Fruit fly (Drosophila melanogaster) whole organism, embryonic: ENCODE data around the gene Nct.

Experiments used
- CG12155 ChIP-seq: fragments of 200-800 bp; sonication (Bioruptor generic); optimal IDR thresholded peaks from 3 replicates; lab custom pipeline; 2016; ENCODE audit warnings: missing biosample characterization, missing genetic modification characterization
- CG1233 ChIP-seq: fragments of 200-800 bp; sonication (Bioruptor generic); optimal IDR thresholded peaks from 4 replicates; lab custom pipeline; 2018; ENCODE audit warnings: missing biosample characterization, mild to moderate bottlenecking, missing genetic modification characterization
- CG12744 ChIP-seq: fragments of 200-800 bp; sonication (Bioruptor generic); optimal IDR thresholded peaks from 2 replicates; lab custom pipeline; 2016; ENCODE audit warnings: missing biosample characterization, missing genetic modification characterization
- CG13624 ChIP-seq: fragments of 200-800 bp; sonication (Bioruptor generic); optimal IDR thresholded peaks from 2 replicates; lab custom pipeline; 2016; ENCODE audit warnings: missing biosample characterization, missing genetic modification characterization
- CG14441 ChIP-seq: fragments of 200-800 bp; sonication (Bioruptor generic); IDR thresholded peaks from 2 replicates; pipeline ENCODE4 v1.3.6; 2022; ENCODE audit warnings: missing biosample characterization, missing genetic modification characterization
- CG14667 ChIP-seq: fragments of 200-800 bp; sonication (Bioruptor generic); IDR thresholded peaks from 2 replicates; pipeline ENCODE4 v1.3.6; 2022; ENCODE audit warnings: missing biosample characterization, missing genetic modification characterization
- CG14965 ChIP-seq: fragments of 200-800 bp; sonication (Bioruptor generic); optimal IDR thresholded peaks from 2 replicates; lab custom pipeline; 2016; ENCODE audit warnings: missing biosample characterization, missing genetic modification characterization, borderline replicate concordance
- CG15514 ChIP-seq: fragments of 200-800 bp; sonication (Bioruptor generic); optimal IDR thresholded peaks from 3 replicates; lab custom pipeline; 2017; ENCODE audit warnings: missing biosample characterization, missing genetic modification characterization, mild to moderate bottlenecking, moderate library complexity, missing genetic modification reagents
- CG1603 ChIP-seq: fragments of 200-800 bp; sonication (Bioruptor generic); optimal IDR thresholded peaks from 2 replicates; lab custom pipeline; 2019; ENCODE audit warnings: missing biosample characterization, mild to moderate bottlenecking, missing genetic modification characterization, moderate library complexity
- CG16863 ChIP-seq: fragments of 200-800 bp; sonication (Bioruptor generic); optimal IDR thresholded peaks from 3 replicates; lab custom pipeline; 2016; ENCODE audit warnings: missing biosample characterization, missing genetic modification characterization
- CG18262 ChIP-seq: fragments of 200-800 bp; optimal IDR thresholded peaks from 3 replicates; lab custom pipeline; 2019; ENCODE audit warnings: missing biosample characterization, mild to moderate bottlenecking, missing genetic modification characterization, moderate library complexity
- CG1832 ChIP-seq: fragments of 200-800 bp; sonication (Bioruptor generic); optimal IDR thresholded peaks from 2 replicates; lab custom pipeline; 2017; ENCODE audit warnings: missing biosample characterization, mild to moderate bottlenecking, missing genetic modification characterization, inconsistent platforms
- CG2199 ChIP-seq: fragments of 200-800 bp; sonication (Bioruptor generic); IDR thresholded peaks from 3 replicates; pipeline ENCODE4 v1.3.6; 2022; ENCODE audit warnings: missing biosample characterization, missing genetic modification characterization
- CG2712 ChIP-seq: fragments of 200-800 bp; optimal IDR thresholded peaks from 3 replicates; lab custom pipeline; 2019; ENCODE audit warnings: missing biosample characterization, mild to moderate bottlenecking, missing genetic modification characterization, moderate library complexity
- CG3838 ChIP-seq: fragments of 200-800 bp; sonication (Bioruptor generic); optimal IDR thresholded peaks from 3 replicates; lab custom pipeline; 2016; ENCODE audit warnings: missing biosample characterization, missing genetic modification characterization
- CG5180 ChIP-seq: fragments of 200-800 bp; sonication (Bioruptor generic); optimal IDR thresholded peaks from 3 replicates; lab custom pipeline; 2017; ENCODE audit warnings: missing biosample characterization, missing genetic modification characterization, mild to moderate bottlenecking, moderate library complexity, missing genetic modification reagents
- CG5953 ChIP-seq: fragments of 200-800 bp; sonication (Bioruptor generic); IDR thresholded peaks from 2 replicates; pipeline ENCODE4 v1.3.6; 2022; ENCODE audit warnings: missing biosample characterization, missing genetic modification characterization
- CG6683 ChIP-seq: fragments of 200-800 bp; sonication (Bioruptor generic); optimal IDR thresholded peaks from 2 replicates; lab custom pipeline; 2017; ENCODE audit warnings: missing biosample characterization, mild to moderate bottlenecking, missing genetic modification characterization, missing genetic modification reagents
- CG6791 ChIP-seq: fragments of 200-800 bp; sonication (Bioruptor generic); IDR thresholded peaks from 3 replicates; pipeline ENCODE4 v1.3.6; 2022; ENCODE audit warnings: missing biosample characterization, missing genetic modification characterization; ENCODE audit not compliant: partially characterized antibody
- CG7357 ChIP-seq: fragments of 200-800 bp; sonication (Bioruptor generic); IDR thresholded peaks from 3 replicates; pipeline ENCODE4 v1.3.6; 2022; ENCODE audit warnings: missing biosample characterization, missing genetic modification characterization
- CG7786 ChIP-seq: fragments of 200-800 bp; sonication (Bioruptor generic); optimal IDR thresholded peaks from 2 replicates; lab custom pipeline; 2016; ENCODE audit warnings: missing biosample characterization, missing genetic modification characterization
- CG8388 ChIP-seq: fragments of 200-800 bp; sonication (Bioruptor generic); optimal IDR thresholded peaks from 2 replicates; lab custom pipeline; 2019; ENCODE audit warnings: missing biosample characterization, mild to moderate bottlenecking, missing genetic modification characterization, moderate library complexity
- CG9876 ChIP-seq: fragments of 200-800 bp; sonication (Bioruptor generic); optimal IDR thresholded peaks from 2 replicates; lab custom pipeline; 2016; ENCODE audit warnings: missing biosample characterization, missing genetic modification characterization
- D19B ChIP-seq: fragments of 200-800 bp; sonication (Bioruptor generic); optimal IDR thresholded peaks from 2 replicates; lab custom pipeline; 2017; ENCODE audit warnings: missing biosample characterization, mild to moderate bottlenecking, missing genetic modification characterization
- Deaf1 ChIP-seq: fragments of 200-800 bp; optimal IDR thresholded peaks from 3 replicates; lab custom pipeline; 2019; ENCODE audit warnings: missing biosample characterization, mild to moderate bottlenecking, missing genetic modification characterization, moderate library complexity
- Doc3 ChIP-seq: fragments of 200-800 bp; sonication (Bioruptor generic); IDR thresholded peaks from 3 replicates; pipeline ENCODE4 v1.3.6; 2022; ENCODE audit warnings: missing biosample characterization, missing genetic modification characterization; ENCODE audit not compliant: partially characterized antibody
- Gug ChIP-seq: fragments of 200-800 bp; sonication (Bioruptor generic); IDR thresholded peaks from 4 replicates; pipeline ENCODE4 v1.3.6; 2022; ENCODE audit warnings: missing biosample characterization, missing genetic modification characterization
- HLH4C ChIP-seq: fragments of 200-800 bp; sonication (Bioruptor generic); IDR thresholded peaks from 3 replicates; pipeline ENCODE4 v1.3.6; 2022; ENCODE audit warnings: missing biosample characterization, missing genetic modification characterization; ENCODE audit not compliant: partially characterized antibody
- Hsf ChIP-seq: fragments of 200-800 bp; sonication (Bioruptor generic); optimal IDR thresholded peaks from 3 replicates; lab custom pipeline; 2016; ENCODE audit warnings: missing biosample characterization, missing genetic modification characterization
- Max ChIP-seq: fragments of 200-800 bp; sonication (Bioruptor generic); optimal IDR thresholded peaks from 2 replicates; lab custom pipeline; 2016; ENCODE audit warnings: missing biosample characterization, mild to moderate bottlenecking, missing genetic modification characterization
- NC2β ChIP-seq: fragments of 200-800 bp; sonication (Bioruptor generic); optimal IDR thresholded peaks from 2 replicates; lab custom pipeline; 2016; ENCODE audit warnings: missing biosample characterization, missing genetic modification characterization
- ash1 ChIP-seq: fragments of 200-800 bp; sonication (Bioruptor generic); optimal IDR thresholded peaks from 2 replicates; lab custom pipeline; 2018; ENCODE audit warnings: missing biosample characterization, mild to moderate bottlenecking, missing genetic modification characterization
- bbx ChIP-seq: fragments of 200-800 bp; sonication (Bioruptor generic); IDR thresholded peaks from 2 replicates; pipeline ENCODE4 v1.3.6; 2022; ENCODE audit warnings: missing biosample characterization, missing genetic modification characterization; ENCODE audit not compliant: partially characterized antibody
- chinmo ChIP-seq: fragments of 200-800 bp; sonication (Bioruptor generic); IDR thresholded peaks from 4 replicates; pipeline ENCODE4 v1.3.6; 2022; ENCODE audit warnings: missing biosample characterization, missing genetic modification characterization; ENCODE audit not compliant: partially characterized antibody
- cwo ChIP-seq: fragments of 200-800 bp; sonication (Bioruptor generic); optimal IDR thresholded peaks from 3 replicates; lab custom pipeline; 2017; ENCODE audit warnings: missing biosample characterization, missing genetic modification characterization, mild to moderate bottlenecking, moderate library complexity, missing genetic modification reagents
- emc ChIP-seq: fragments of 200-800 bp; sonication (Bioruptor generic); optimal IDR thresholded peaks from 2 replicates; lab custom pipeline; 2016; ENCODE audit warnings: missing biosample characterization, missing genetic modification characterization
- eyg ChIP-seq: fragments of 200-800 bp; sonication (Bioruptor generic); optimal IDR thresholded peaks from 3 replicates; lab custom pipeline; 2016; ENCODE audit warnings: missing biosample characterization, missing genetic modification characterization
- ftz-f1 ChIP-seq: fragments of 200-800 bp; sonication (Bioruptor generic); optimal IDR thresholded peaks from 2 replicates; lab custom pipeline; 2016; ENCODE audit warnings: missing biosample characterization, missing genetic modification characterization
- gfzf ChIP-seq: fragments of 200-800 bp; sonication (Bioruptor generic); optimal IDR thresholded peaks from 2 replicates; lab custom pipeline; 2016; ENCODE audit warnings: missing biosample characterization, mild to moderate bottlenecking, missing genetic modification characterization, moderate library complexity
- hb ChIP-seq: fragments of 200-800 bp; sonication (Bioruptor generic); IDR thresholded peaks from 3 replicates; pipeline ENCODE4 v1.3.6; 2022; ENCODE audit warnings: missing biosample characterization, missing genetic modification characterization; ENCODE audit not compliant: partially characterized antibody
- inv ChIP-seq: fragments of 200-800 bp; sonication (Bioruptor generic); IDR thresholded peaks from 2 replicates; pipeline ENCODE4 v1.3.6; 2022; ENCODE audit warnings: missing biosample characterization, missing genetic modification characterization; ENCODE audit not compliant: partially characterized antibody
- lilli ChIP-seq: fragments of 200-800 bp; sonication (Bioruptor generic); optimal IDR thresholded peaks from 3 replicates; lab custom pipeline; 2016; ENCODE audit warnings: missing biosample characterization, missing genetic modification characterization
- lola ChIP-seq, 3 experiments: fragments of >200 bp in 2 of 3; fragments of 200-800 bp in 1 of 3; sonication (Bioruptor generic) in 1 of 3; optimal IDR thresholded peaks; 2 replicates each; lab custom pipeline; 2017 to 2019; ENCODE audit warnings: missing biosample characterization in 3 of 3, missing genetic modification characterization in 3 of 3, mild to moderate bottlenecking in 1 of 3, moderate library complexity in 1 of 3
- pb ChIP-seq: fragments of 200-800 bp; sonication (Bioruptor generic); optimal IDR thresholded peaks from 3 replicates; lab custom pipeline; 2016; ENCODE audit warnings: missing biosample characterization, missing genetic modification characterization
- slou ChIP-seq: fragments of 200-800 bp; sonication (Bioruptor generic); optimal IDR thresholded peaks from 3 replicates; lab custom pipeline; 2016; ENCODE audit warnings: missing biosample characterization, missing genetic modification characterization
- ssp ChIP-seq: fragments of 200-800 bp; sonication (Bioruptor generic); IDR thresholded peaks from 2 replicates; pipeline ENCODE4 v1.3.6; 2022; ENCODE audit warnings: missing biosample characterization, missing genetic modification characterization
- tgo ChIP-seq: fragments of 200-800 bp; sonication (Bioruptor generic); IDR thresholded peaks from 3 replicates; pipeline ENCODE4 v1.3.6; 2022; ENCODE audit warnings: missing biosample characterization, missing genetic modification characterization
- unc-4 ChIP-seq: fragments of 200-800 bp; sonication (Bioruptor generic); IDR thresholded peaks from 2 replicates; pipeline ENCODE4 v1.3.6; 2022; ENCODE audit warnings: missing biosample characterization, missing genetic modification characterization; ENCODE audit not compliant: partially characterized antibody

The Nct gene

dm6 chr3R:24810844-24811625, 40.4 kb upstream of the Nct start (continued):
- TF ChIP-seq Deaf1, result no peak
- peak; percentile 64 for TF ChIP-seq eyg (GFP tag; lab: Kevin White, UChicago)
- TF ChIP-seq CG12155 (GFP tag; lab: Kevin White, UChicago), result peak; percentile 87
- no peak for TF ChIP-seq unc-4 (GFP tag; lab: Robert Waterston, UW)
- peak; percentile 91 for TF ChIP-seq CG5953 (GFP tag; lab: Robert Waterston, UW)
- peak; percentile 77; the same call in 2 of the 3 replicates for TF ChIP-seq CG2199 (GFP tag; lab: Robert Waterston, UW)
- no peak for TF ChIP-seq inv (GFP tag; lab: Robert Waterston, UW)
- no peak for TF ChIP-seq CG14965 (GFP tag; lab: Kevin White, UChicago)
- TF ChIP-seq lola (GFP tag; optimal IDR thresholded peaks at IDR 0.05; lab: Kevin White, UChicago), result peak in 1 of 3 experiments; percentile 38
- TF ChIP-seq CG1603, result peak; percentile 91
- peak; percentile 50 for TF ChIP-seq CG9876
- TF ChIP-seq CG14667 (GFP tag; lab: Robert Waterston, UW), result peak; percentile 79; the same call in 1 of the 2 replicates
- peak; percentile 82 for TF ChIP-seq ash1 (GFP tag; lab: Kevin White, UChicago)
- no peak for TF ChIP-seq CG1832
- TF ChIP-seq pb (GFP tag; lab: Kevin White, UChicago), result peak; percentile 74
- peak; percentile 92 for TF ChIP-seq lilli
- peak; percentile 92 for TF ChIP-seq CG13624
- TF ChIP-seq bbx (GFP tag; lab: Robert Waterston, UW), result no peak
- peak; percentile 83 for TF ChIP-seq tgo (GFP tag; lab: Robert Waterston, UW)
- no peak for TF ChIP-seq Doc3 (GFP tag; lab: Robert Waterston, UW)
- peak; percentile 88 for TF ChIP-seq Hsf
- no peak for TF ChIP-seq chinmo (GFP tag; lab: Robert Waterston, UW)
- peak; percentile 86 for TF ChIP-seq CG2712 (tag; lab: Kevin White, UChicago)
- peak; percentile 47 for TF ChIP-seq slou (GFP tag; lab: Kevin White, UChicago)
- no peak for TF ChIP-seq HLH4C (GFP tag; lab: Robert Waterston, UW)
- TF ChIP-seq ftz-f1 (GFP tag; lab: Kevin White, UChicago), result peak; percentile 40
- no peak for TF ChIP-seq CG5180
- TF ChIP-seq CG3838 (GFP tag; lab: Kevin White, UChicago), result peak; percentile 42
- TF ChIP-seq CG15514 (GFP tag; lab: Kevin White, UChicago), result peak; percentile 82
- TF ChIP-seq NC2β (GFP tag; lab: Kevin White, UChicago), result peak; percentile 73
- TF ChIP-seq CG16863 (GFP tag; lab: Kevin White, UChicago), result peak; percentile 85
- TF ChIP-seq CG6683, result peak; percentile 70
- peak; percentile 85 for TF ChIP-seq cwo
- TF ChIP-seq ssp (GFP tag; lab: Robert Waterston, UW), result peak; percentile 70
- TF ChIP-seq CG8388 (GFP tag; lab: Kevin White, UChicago), result peak; percentile 76
- TF ChIP-seq CG6791 (GFP tag; lab: Robert Waterston, UW), result no peak
- no peak for TF ChIP-seq hb (GFP tag; lab: Robert Waterston, UW)
- peak; percentile 83 for TF ChIP-seq emc (GFP tag; lab: Kevin White, UChicago)
- no peak for TF ChIP-seq gfzf (GFP tag; lab: Kevin White, UChicago)
- peak; percentile 90 for TF ChIP-seq Gug (GFP tag; lab: Robert Waterston, UW)
- peak; percentile 83 for TF ChIP-seq CG1233 (GFP tag; lab: Kevin White, UChicago)
- TF ChIP-seq CG18262, result peak; percentile 81
- peak; percentile 79 for TF ChIP-seq CG7357 (GFP tag; lab: Robert Waterston, UW)
- TF ChIP-seq CG7786 (GFP tag; lab: Kevin White, UChicago), result peak; percentile 92
- peak; percentile 82 for TF ChIP-seq CG12744 (GFP tag; lab: Kevin White, UChicago)
- peak; percentile 73 for TF ChIP-seq D19B (GFP tag; lab: Kevin White, UChicago)
- peak; percentile 91 for TF ChIP-seq CG14441 (GFP tag; lab: Robert Waterston, UW)
- peak; percentile 73 for TF ChIP-seq Max
